Fruit fly (Drosophila melanogaster) whole organism, embryonic: Measurements from ENCODE around the gene Ndae1.

ENCODE experiments used
- CG10321 ChIP-seq: fragments of 200-800 bp; sonication (Bioruptor generic); IDR thresholded peaks from 2 replicates; pipeline ENCODE4 v1.3.6; 2022; ENCODE audit warnings: missing biosample characterization, missing genetic modification characterization
- CG11723 ChIP-seq: fragments of 200-800 bp; sonication (Bioruptor generic); optimal IDR thresholded peaks from 2 replicates; lab custom pipeline; 2017; ENCODE audit warnings: missing biosample characterization, mild to moderate bottlenecking, missing genetic modification characterization
- CG13624 ChIP-seq: fragments of 200-800 bp; sonication (Bioruptor generic); optimal IDR thresholded peaks from 2 replicates; lab custom pipeline; 2016; ENCODE audit warnings: missing biosample characterization, missing genetic modification characterization
- CG13894 ChIP-seq: fragments of 200-800 bp; sonication (Bioruptor generic); optimal IDR thresholded peaks from 3 replicates; lab custom pipeline; 2018; ENCODE audit warnings: missing biosample characterization, mild to moderate bottlenecking, missing genetic modification characterization, moderate library complexity
- CG14710 ChIP-seq: fragments of 200-800 bp; sonication (Bioruptor generic); optimal IDR thresholded peaks from 3 replicates; lab custom pipeline; 2019; ENCODE audit warnings: missing biosample characterization, mild to moderate bottlenecking, missing genetic modification characterization, moderate library complexity
- CG15479 ChIP-seq: fragments of 200-800 bp; sonication (Bioruptor generic); optimal IDR thresholded peaks from 3 replicates; lab custom pipeline; 2019; ENCODE audit warnings: missing biosample characterization, mild to moderate bottlenecking, missing genetic modification characterization, moderate library complexity
- CG15696 ChIP-seq: fragments of 200-800 bp; sonication (Bioruptor generic); optimal IDR thresholded peaks from 2 replicates; lab custom pipeline; 2019; ENCODE audit warnings: missing biosample characterization, mild to moderate bottlenecking, missing genetic modification characterization, moderate library complexity
- CG30403 ChIP-seq: fragments of 200-800 bp; sonication (Bioruptor generic); optimal IDR thresholded peaks from 3 replicates; lab custom pipeline; 2016; ENCODE audit warnings: missing biosample characterization, missing genetic modification characterization
- CG34376 ChIP-seq: fragments of 200-800 bp; sonication (Bioruptor generic); optimal IDR thresholded peaks from 2 replicates; lab custom pipeline; 2018; ENCODE audit warnings: missing biosample characterization, mild to moderate bottlenecking, missing genetic modification characterization
- CG4404 ChIP-seq: fragments of 200-800 bp; sonication (Bioruptor generic); IDR thresholded peaks from 2 replicates; pipeline ENCODE4 v1.3.6; 2022; ENCODE audit warnings: missing biosample characterization, missing genetic modification characterization
- CG4820 ChIP-seq: fragments of 200-800 bp; sonication (Bioruptor generic); optimal IDR thresholded peaks from 3 replicates; lab custom pipeline; 2016; ENCODE audit warnings: missing biosample characterization, missing genetic modification characterization
- CG7556 ChIP-seq: fragments of 200-800 bp; sonication (Bioruptor generic); optimal IDR thresholded peaks from 2 replicates; lab custom pipeline; 2017; ENCODE audit warnings: missing biosample characterization, mild to moderate bottlenecking, missing genetic modification characterization
- CG7987 ChIP-seq: fragments of 200-800 bp; sonication (Bioruptor generic); optimal IDR thresholded peaks from 2 replicates; lab custom pipeline; 2018; ENCODE audit warnings: missing biosample characterization, mild to moderate bottlenecking, missing genetic modification characterization, moderate library complexity
- CG8359 ChIP-seq: fragments of 200-800 bp; sonication (Bioruptor generic); optimal IDR thresholded peaks from 2 replicates; lab custom pipeline; 2017; ENCODE audit warnings: missing biosample characterization, mild to moderate bottlenecking, missing genetic modification characterization, borderline replicate concordance
- CHES-1-like ChIP-seq: fragments of 200-800 bp; sonication (Bioruptor generic); optimal IDR thresholded peaks from 2 replicates; lab custom pipeline; 2016; ENCODE audit warnings: missing biosample characterization, missing genetic modification characterization
- CTCF ChIP-seq: fragments of 200-800 bp; sonication (Bioruptor generic); optimal IDR thresholded peaks from 2 replicates; lab custom pipeline; 2017; ENCODE audit warnings: missing biosample characterization, mild to moderate bottlenecking, missing genetic modification characterization, moderate library complexity
- CkIIα-i1 ChIP-seq: fragments of 200-800 bp; sonication (Bioruptor generic); IDR thresholded peaks from 2 replicates; pipeline ENCODE4 v1.3.6; 2022; ENCODE audit warnings: missing biosample characterization, missing genetic modification characterization
- D19A ChIP-seq: fragments of 200-800 bp; optimal IDR thresholded peaks from 3 replicates; lab custom pipeline; 2019; ENCODE audit warnings: missing biosample characterization, mild to moderate bottlenecking, missing genetic modification characterization, moderate library complexity
- Deaf1 ChIP-seq: fragments of 200-800 bp; optimal IDR thresholded peaks from 3 replicates; lab custom pipeline; 2019; ENCODE audit warnings: missing biosample characterization, mild to moderate bottlenecking, missing genetic modification characterization, moderate library complexity
- Doc2 ChIP-seq: fragments of 200-800 bp; sonication (Bioruptor generic); IDR thresholded peaks from 2 replicates; pipeline ENCODE4 v1.3.6; 2022; ENCODE audit warnings: missing biosample characterization, missing genetic modification characterization
- Drgx ChIP-seq: fragments of 200-800 bp; sonication (Bioruptor generic); IDR thresholded peaks from 2 replicates; pipeline ENCODE4 v1.3.6; 2022; ENCODE audit warnings: missing biosample characterization, missing genetic modification characterization
- Ets65A ChIP-seq: fragments of 200-800 bp; sonication (Bioruptor generic); peaks from one replicate; lab custom pipeline; 2016; ENCODE audit warnings: missing biosample characterization, missing genetic modification characterization
- Hr78 ChIP-seq, 2 experiments: fragments of 200-800 bp in 1 of 2; fragments of >200 bp in 1 of 2; sonication (Bioruptor generic) in 1 of 2; optimal IDR thresholded peaks; 2 replicates each; lab custom pipeline; 2017 to 2019; ENCODE audit warnings: missing biosample characterization in 2 of 2, missing genetic modification characterization in 2 of 2, mild to moderate bottlenecking in 1 of 2, moderate library complexity in 1 of 2
- Lpt ChIP-seq: fragments of >200 bp; optimal IDR thresholded peaks from 2 replicates; lab custom pipeline; 2018; ENCODE audit warnings: missing biosample characterization, missing genetic modification characterization
- NK7.1 ChIP-seq: fragments of 200-800 bp; sonication (Bioruptor generic); optimal IDR thresholded peaks from 3 replicates; lab custom pipeline; 2016; ENCODE audit warnings: missing biosample characterization, missing genetic modification characterization
- Pdp1 ChIP-seq, 2 experiments: fragments of 200-800 bp; sonication (Bioruptor generic); optimal IDR thresholded peaks; 3 replicates each; lab custom pipeline; 2016; ENCODE audit warnings: missing biosample characterization in 2 of 2, missing genetic modification characterization in 2 of 2, mild to moderate bottlenecking in 1 of 2, moderate library complexity in 1 of 2
- Rfx ChIP-seq: fragments of 200-800 bp; sonication (Bioruptor generic); IDR thresholded peaks from 2 replicates; pipeline ENCODE4 v1.3.6; 2022; ENCODE audit warnings: missing biosample characterization, missing genetic modification characterization
- Rx ChIP-seq: fragments of 200-800 bp; sonication (Bioruptor generic); IDR thresholded peaks from 2 replicates; pipeline ENCODE4 v1.3.6; 2022; ENCODE audit warnings: missing biosample characterization, missing genetic modification characterization
- Vsx1 ChIP-seq: fragments of 200-800 bp; sonication (Bioruptor generic); optimal IDR thresholded peaks from 2 replicates; lab custom pipeline; 2017; ENCODE audit warnings: missing biosample characterization, mild to moderate bottlenecking, missing genetic modification characterization, missing genetic modification reagents
- ab ChIP-seq: fragments of 200-800 bp; sonication (Bioruptor generic); optimal IDR thresholded peaks from 2 replicates; lab custom pipeline; 2016; ENCODE audit warnings: missing biosample characterization, missing genetic modification characterization
- bsh ChIP-seq, 2 experiments: fragments of 200-800 bp; sonication (Bioruptor generic); optimal IDR thresholded peaks; 2 replicates each; lab custom pipeline; 2017 to 2018; ENCODE audit warnings: mild to moderate bottlenecking in 2 of 2, missing biosample characterization in 2 of 2, missing genetic modification characterization in 2 of 2, moderate library complexity in 1 of 2
- crc ChIP-seq: fragments of 200-800 bp; sonication (Bioruptor generic); optimal IDR thresholded peaks from 2 replicates; lab custom pipeline; 2016; ENCODE audit warnings: missing biosample characterization, missing genetic modification characterization
- emc ChIP-seq: fragments of 200-800 bp; sonication (Bioruptor generic); optimal IDR thresholded peaks from 2 replicates; lab custom pipeline; 2016; ENCODE audit warnings: missing biosample characterization, missing genetic modification characterization
- exex ChIP-seq: fragments of 200-800 bp; sonication (Bioruptor generic); optimal IDR thresholded peaks from 4 replicates; lab custom pipeline; 2018; ENCODE audit warnings: missing biosample characterization, mild to moderate bottlenecking, missing genetic modification characterization, moderate library complexity
- eyg ChIP-seq: fragments of 200-800 bp; sonication (Bioruptor generic); optimal IDR thresholded peaks from 3 replicates; lab custom pipeline; 2016; ENCODE audit warnings: missing biosample characterization, missing genetic modification characterization
- fru ChIP-seq: fragments of >200 bp; optimal IDR thresholded peaks from 2 replicates; lab custom pipeline; 2017
- fu2 ChIP-seq: fragments of 200-800 bp; sonication (Bioruptor generic); optimal IDR thresholded peaks from 2 replicates; lab custom pipeline; 2016; ENCODE audit warnings: missing biosample characterization, missing genetic modification characterization
- grn ChIP-seq: fragments of 200-800 bp; sonication (Bioruptor generic); optimal IDR thresholded peaks from 3 replicates; lab custom pipeline; 2017; ENCODE audit warnings: missing biosample characterization, missing genetic modification characterization
- jumu ChIP-seq: fragments of 200-800 bp; sonication (Bioruptor generic); optimal IDR thresholded peaks from 3 replicates; lab custom pipeline; 2016; ENCODE audit warnings: missing biosample characterization, missing genetic modification characterization
- knrl ChIP-seq: fragments of 200-800 bp; sonication (Bioruptor generic); IDR thresholded peaks from 3 replicates; pipeline ENCODE4 v1.3.6; 2022; ENCODE audit warnings: missing biosample characterization, missing genetic modification characterization; ENCODE audit not compliant: partially characterized antibody
- lmd ChIP-seq: fragments of 200-800 bp; sonication (Bioruptor generic); IDR thresholded peaks from 2 replicates; pipeline ENCODE4 v1.3.6; 2022; ENCODE audit warnings: missing biosample characterization, missing genetic modification characterization
- mirr ChIP-seq: fragments of 200-800 bp; sonication (Bioruptor generic); optimal IDR thresholded peaks from 3 replicates; lab custom pipeline; 2018; ENCODE audit warnings: missing biosample characterization, mild to moderate bottlenecking, missing genetic modification characterization
- nom ChIP-seq: fragments of 200-800 bp; sonication (Bioruptor generic); optimal IDR thresholded peaks from 2 replicates; lab custom pipeline; 2017; ENCODE audit warnings: missing biosample characterization, missing genetic modification characterization, mild to moderate bottlenecking, moderate library complexity, missing genetic modification reagents
- oc ChIP-seq: fragments of 200-800 bp; sonication (Bioruptor generic); optimal IDR thresholded peaks from 2 replicates; lab custom pipeline; 2018; ENCODE audit warnings: missing biosample characterization, mild to moderate bottlenecking, missing genetic modification characterization, moderate library complexity
- pita ChIP-seq: fragments of 200-800 bp; sonication (Bioruptor generic); optimal IDR thresholded peaks from 2 replicates; lab custom pipeline; 2017; ENCODE audit warnings: missing biosample characterization, mild to moderate bottlenecking, missing genetic modification characterization
- slbo ChIP-seq: fragments of 200-800 bp; sonication (Bioruptor generic); IDR thresholded peaks from 2 replicates; pipeline ENCODE4 v1.3.6; 2022; ENCODE audit warnings: missing biosample characterization, missing genetic modification characterization
- ssp ChIP-seq: fragments of 200-800 bp; sonication (Bioruptor generic); IDR thresholded peaks from 2 replicates; pipeline ENCODE4 v1.3.6; 2022; ENCODE audit warnings: missing biosample characterization, missing genetic modification characterization
- sug ChIP-seq: fragments of 200-800 bp; optimal IDR thresholded peaks from 2 replicates; lab custom pipeline; 2019; ENCODE audit warnings: missing biosample characterization, mild to moderate bottlenecking, missing genetic modification characterization, moderate library complexity
- tgo ChIP-seq: fragments of 200-800 bp; sonication (Bioruptor generic); IDR thresholded peaks from 3 replicates; pipeline ENCODE4 v1.3.6; 2022; ENCODE audit warnings: missing biosample characterization, missing genetic modification characterization

The Ndae1 gene

DNA sequence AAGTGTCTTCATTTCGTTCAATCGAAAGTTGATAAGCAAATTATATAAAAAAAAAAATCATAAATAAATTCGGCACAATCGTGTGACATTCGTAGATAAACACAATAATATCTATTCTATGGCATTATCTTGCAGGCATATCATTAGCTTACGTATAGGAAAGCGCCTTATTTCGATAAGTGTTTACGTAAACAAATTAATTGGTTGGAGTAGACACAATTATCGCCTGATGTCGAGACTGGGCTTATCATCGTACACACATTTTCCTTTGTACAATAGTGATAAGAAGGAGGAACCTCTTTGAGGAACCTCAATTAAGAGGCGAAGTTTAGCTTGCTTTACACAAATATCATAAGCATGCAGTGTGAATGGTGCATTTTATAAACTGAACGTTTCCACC is 34.3 kb downstream of the Ndae1 start (continued):
- TF ChIP-seq D19A (tag; lab: Kevin White, UChicago) = no peak
- no peak for TF ChIP-seq CkIIα-i1 (GFP tag; lab: Robert Waterston, UW)
- TF ChIP-seq oc = no peak
- no peak for TF ChIP-seq NK7.1 (GFP tag; lab: Kevin White, UChicago)
- TF ChIP-seq crc (GFP tag; lab: Kevin White, UChicago) = no peak
- no peak for TF ChIP-seq Vsx1 (GFP tag; lab: Kevin White, UChicago)
- TF ChIP-seq exex (tag; lab: Kevin White, UChicago) = peak; percentile 97
- TF ChIP-seq slbo (GFP tag; lab: Robert Waterston, UW) = no peak

DNA sequence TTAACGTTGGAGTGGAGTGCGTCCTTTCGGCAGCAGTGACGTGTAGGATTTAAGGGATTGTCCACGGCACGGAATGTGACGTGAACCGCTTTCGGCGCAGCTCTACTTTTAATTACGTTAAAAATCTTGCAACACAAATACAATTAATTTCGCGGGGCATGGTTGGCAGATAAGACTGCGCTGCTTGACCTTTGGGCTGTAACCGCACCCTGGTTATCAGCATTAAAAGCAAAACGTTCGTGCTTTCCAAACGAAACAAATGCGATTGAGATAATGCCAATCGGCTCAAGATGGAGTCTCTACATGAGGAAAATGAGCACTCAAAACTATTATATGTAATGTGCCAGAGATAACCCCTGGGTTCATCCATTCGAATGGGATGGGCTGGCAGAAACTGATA is 35.6 kb downstream of the Ndae1 start:
- TF ChIP-seq CG15479 (no peak), fu2 (no peak), grn (GFP tag; lab: Kevin White, UChicago) (peak; percentile 5), CHES-1-like (GFP tag; lab: Kevin White, UChicago) (no peak), Pdp1 (GFP tag; optimal IDR thresholded peaks at IDR 0.05; lab: Kevin White, UChicago) (peak in 1 of 2 experiments; percentile 10), Hr78 (GFP tag; optimal IDR thresholded peaks at IDR 0.05; lab: Kevin White, UChicago) (peak in 1 of 2 experiments; percentile 25), tgo (GFP tag; lab: Robert Waterston, UW) (no peak), eyg (GFP tag; lab: Kevin White, UChicago) (no peak), Doc2 (GFP tag; lab: Robert Waterston, UW) (no peak), CG30403 (no peak), Lpt (no peak), Deaf1 (tag; lab: Kevin White, UChicago) (peak; percentile 32), CG13624 (GFP tag; lab: Kevin White, UChicago) (no peak), fru (no peak), CG34376 (GFP tag; lab: Kevin White, UChicago) (peak; percentile 82), exex (tag; lab: Kevin White, UChicago) (peak; percentile 30), CG7556 (no peak), sug (tag; lab: Kevin White, UChicago) (peak; percentile 25), mirr (GFP tag; lab: Kevin White, UChicago) (peak; percentile 43), CG11723 (GFP tag; lab: Kevin White, UChicago) (no peak)

DNA sequence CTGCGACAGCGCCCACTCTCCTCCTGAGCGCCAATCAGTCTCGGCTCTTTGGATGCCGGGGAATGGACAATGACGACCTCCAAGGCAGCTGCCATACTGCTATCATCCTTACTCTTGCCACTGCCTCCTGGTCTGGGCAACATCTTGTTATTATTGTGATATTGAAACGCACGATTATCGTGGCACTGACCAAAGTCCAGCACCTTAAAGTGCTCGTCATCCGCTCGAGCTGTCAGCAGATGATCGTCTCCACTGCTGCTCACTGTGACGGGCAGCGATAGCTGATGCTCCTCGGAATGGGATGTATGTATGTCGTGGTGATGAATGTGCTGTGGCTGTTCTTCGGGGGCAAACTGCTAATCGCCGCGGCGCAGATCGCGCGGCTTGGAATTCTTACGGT is 41.5 kb downstream of the Ndae1 start:
- peak; percentile 88 for TF ChIP-seq nom
- TF ChIP-seq CG14710 (tag; lab: Kevin White, UChicago) = no peak
- TF ChIP-seq Drgx (GFP tag; lab: Robert Waterston, UW) = peak; percentile 33; the same call in 1 of the 2 replicates
- TF ChIP-seq CG10321 (GFP tag; lab: Robert Waterston, UW) = no peak
- peak in 1 of 2 experiments; percentile 41 for TF ChIP-seq bsh (GFP tag; optimal IDR thresholded peaks at IDR 0.05; lab: Kevin White, UChicago)
- no peak for TF ChIP-seq Ets65A (GFP tag; lab: Kevin White, UChicago)
- no peak for TF ChIP-seq knrl (GFP tag; lab: Robert Waterston, UW)
- TF ChIP-seq CTCF = no peak

DNA sequence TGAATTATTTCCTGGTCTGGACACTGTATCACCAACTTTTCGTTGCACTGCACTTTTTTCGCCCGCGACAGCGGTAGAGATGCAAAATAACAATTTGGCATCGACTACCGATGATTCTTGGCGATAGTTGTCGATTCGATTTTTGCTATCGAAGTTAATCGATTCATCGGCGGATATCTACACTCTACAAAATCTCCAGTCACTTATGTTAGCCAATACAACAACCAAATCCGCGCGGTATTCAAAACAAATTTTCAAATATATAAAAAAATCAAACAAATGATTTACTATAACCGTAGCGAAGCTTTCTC is 45.0 kb downstream of the Ndae1 start, which contains the start of gene CG4502:
Gene CG4502 (minus strand): TSS at position 93 of the 311 bp plus-strand sequence.
- TF ChIP-seq Deaf1 (tag; lab: Kevin White, UChicago) = peak; percentile 6
- no peak for TF ChIP-seq CG8359 (GFP tag; lab: Kevin White, UChicago)
- TF ChIP-seq Rfx (GFP tag; lab: Robert Waterston, UW) = peak; percentile 76
- TF ChIP-seq jumu (GFP tag; lab: Kevin White, UChicago) = no peak
- TF ChIP-seq CG15696 = no peak
- TF ChIP-seq lmd (GFP tag; lab: Robert Waterston, UW) = no peak
- no peak for TF ChIP-seq Rx (GFP tag; lab: Robert Waterston, UW)
- TF ChIP-seq CG4820 (GFP tag; lab: Kevin White, UChicago) = no peak
- no peak for TF ChIP-seq emc
- TF ChIP-seq CG13894 (tag; lab: Kevin White, UChicago) = peak; percentile 49
- no peak for TF ChIP-seq ab (GFP tag; lab: Kevin White, UChicago)
- no peak for TF ChIP-seq CG4404 (GFP tag; lab: Robert Waterston, UW)
- peak; percentile 68 for TF ChIP-seq pita (GFP tag; lab: Kevin White, UChicago)
- TF ChIP-seq CG15479 = no peak
- peak; percentile 15 for TF ChIP-seq CG7987 (GFP tag; lab: Kevin White, UChicago)
- TF ChIP-seq ssp (GFP tag; lab: Robert Waterston, UW) = peak; percentile 51; the same call in 1 of the 2 replicates
